Worm (Caenorhabditis elegans) whole organism, early embryonic: ENCODE measurements around the gene ptr-3.

Source experiments
- aly-1 ChIP-seq: sonication (generic microtip); optimal IDR thresholded peaks from 2 replicates; lab custom pipeline; 2016; ENCODE audit warnings: missing genetic modification characterization, missing compliant biosample characterization
- ama-1 ChIP-seq: fragments of 150-350 bp; optimal IDR thresholded peaks from 2 replicates; lab custom pipeline; 2014
- ceh-13 ChIP-seq: fragments of 200-800 bp; sonication (Bioruptor generic); optimal IDR thresholded peaks from 2 replicates; lab custom pipeline; 2018; ENCODE audit warnings: mild to moderate bottlenecking, missing genetic modification characterization, missing compliant biosample characterization
- flt-1 ChIP-seq: fragments of 200-800 bp; sonication (Bioruptor generic); IDR thresholded peaks from 2 replicates; pipeline ENCODE4 v1.3.6; 2022; ENCODE audit warnings: missing genetic modification characterization, missing compliant biosample characterization
- hmg-4 ChIP-seq: fragments of 200-800 bp; sonication (Bioruptor generic); optimal IDR thresholded peaks from 2 replicates; lab custom pipeline; 2018; ENCODE audit warnings: mild to moderate bottlenecking, missing genetic modification characterization, missing compliant biosample characterization
- hnd-1 ChIP-seq: sonication (generic microtip); optimal IDR thresholded peaks from 2 replicates; lab custom pipeline; 2016; ENCODE audit warnings: missing genetic modification characterization, missing compliant biosample characterization
- scrt-1 ChIP-seq: fragments of 200-800 bp; sonication (Bioruptor generic); IDR thresholded peaks from 2 replicates; pipeline ENCODE4 v1.3.6; 2022; ENCODE audit warnings: missing genetic modification characterization, missing compliant biosample characterization
- sea-1 ChIP-seq: fragments of 200-800 bp; sonication (Bioruptor generic); conservative IDR thresholded peaks from 2 replicates; pipeline ENCODE4 v1.3.6; 2022; ENCODE audit warnings: missing genetic modification characterization, missing compliant biosample characterization
- tbx-37 ChIP-seq: fragments of 200-800 bp; sonication (Bioruptor generic); conservative IDR thresholded peaks from 2 replicates; pipeline ENCODE4 v1.3.6; 2022; ENCODE audit warnings: missing genetic modification reagents, missing genetic modification characterization, missing compliant biosample characterization

DNA sequence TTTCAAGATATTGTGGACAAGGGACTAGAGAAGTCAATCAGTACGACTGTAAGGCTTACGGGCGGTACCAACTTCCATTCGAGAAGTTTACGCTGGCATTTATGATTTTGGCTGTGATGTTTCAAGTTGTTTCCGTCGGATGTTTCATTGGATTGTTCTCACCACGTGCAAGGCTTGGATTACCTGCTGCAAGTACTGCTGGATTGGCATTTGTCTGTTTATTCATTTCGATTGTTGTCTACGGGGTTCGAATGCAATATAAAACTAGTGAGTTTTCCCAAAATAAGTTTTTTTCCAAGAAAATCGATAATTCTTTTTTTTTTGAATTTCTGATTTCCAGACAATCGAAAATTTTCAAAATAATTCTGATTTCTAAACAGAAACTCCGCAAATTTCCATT lies 26.6 kb downstream of the ptr-3 start:
- TF ChIP-seq aly-1 (no peak), ama-1 (lab: Kevin White, UChicago) (no peak), hnd-1 (no peak), hmg-4 (GFP tag; lab: Kevin White, UChicago) (no peak), ceh-13 (GFP tag; lab: Kevin White, UChicago) (no peak), scrt-1 (GFP tag; lab: Robert Waterston, UW) (no peak), flt-1 (GFP tag; lab: Robert Waterston, UW) (no peak), tbx-37 (GFP tag; lab: Robert Waterston, UW) (no peak), sea-1 (no peak)
